Fruit fly (Drosophila melanogaster) whole organism, prepupa: Measurements from ENCODE around the gene tai.
A peak's percentile ranks its signal among the peaks of the same experiment; 100 is the strongest.

ENCODE experiments used
- Blimp-1 ChIP-seq: fragments of 200-800 bp; sonication (Bioruptor generic); optimal IDR thresholded peaks from 3 replicates; lab custom pipeline; 2017; ENCODE audit warnings: missing biosample characterization, missing genetic modification characterization, mild to moderate bottlenecking, moderate library complexity, missing genetic modification reagents
- CG10631 ChIP-seq: fragments of 200-800 bp; sonication (Bioruptor generic); optimal IDR thresholded peaks from 2 replicates; lab custom pipeline; 2016; ENCODE audit warnings: missing biosample characterization, missing genetic modification characterization
- CG10669 ChIP-seq: fragments of 200-800 bp; sonication (Bioruptor generic); optimal IDR thresholded peaks from 3 replicates; lab custom pipeline; 2018; ENCODE audit warnings: missing biosample characterization, mild to moderate bottlenecking, missing genetic modification characterization, moderate library complexity
- CG11294 ChIP-seq: fragments of 200-800 bp; sonication (Bioruptor generic); IDR thresholded peaks from 2 replicates; pipeline ENCODE4 v1.3.6; 2022; ENCODE audit warnings: missing biosample characterization, missing genetic modification characterization
- CG11902 ChIP-seq: fragments of 200-800 bp; sonication (Bioruptor generic); optimal IDR thresholded peaks from 3 replicates; lab custom pipeline; 2016; ENCODE audit warnings: missing biosample characterization, missing genetic modification characterization
- CG15336 ChIP-seq: fragments of 200-800 bp; sonication (Bioruptor generic); IDR thresholded peaks from 2 replicates; pipeline ENCODE4 v1.3.6; 2022; ENCODE audit warnings: missing biosample characterization, missing genetic modification characterization
- CG1621 ChIP-seq: fragments of 200-800 bp; sonication (Bioruptor generic); optimal IDR thresholded peaks from 3 replicates; lab custom pipeline; 2018; ENCODE audit warnings: missing biosample characterization, mild to moderate bottlenecking, missing genetic modification characterization
- CG16779 ChIP-seq: fragments of 200-800 bp; sonication (Bioruptor generic); optimal IDR thresholded peaks from 3 replicates; lab custom pipeline; 2017; ENCODE audit warnings: missing biosample characterization, mild to moderate bottlenecking, missing genetic modification characterization
- CG32006 ChIP-seq: fragments of 200-800 bp; sonication (Bioruptor generic); optimal IDR thresholded peaks from 3 replicates; lab custom pipeline; 2017; ENCODE audit warnings: missing biosample characterization, mild to moderate bottlenecking, missing genetic modification characterization
- CG34406 ChIP-seq: fragments of 200-800 bp; sonication (Bioruptor generic); optimal IDR thresholded peaks from 3 replicates; lab custom pipeline; 2016; ENCODE audit warnings: missing biosample characterization, missing genetic modification characterization
- CG3919 ChIP-seq: fragments of 200-800 bp; sonication (Bioruptor generic); optimal IDR thresholded peaks from 3 replicates; lab custom pipeline; 2016; ENCODE audit warnings: missing biosample characterization, missing genetic modification characterization
- CG6163 ChIP-seq: fragments of 200-800 bp; sonication (Bioruptor generic); IDR thresholded peaks from 3 replicates; pipeline ENCODE4 v1.3.6; 2022; ENCODE audit warnings: missing biosample characterization, missing genetic modification characterization
- CG6276 ChIP-seq: fragments of 200-800 bp; sonication (Bioruptor generic); optimal IDR thresholded peaks from 2 replicates; lab custom pipeline; 2017; ENCODE audit warnings: missing biosample characterization, mild to moderate bottlenecking, missing genetic modification characterization
- CG6792 ChIP-seq: fragments of 200-800 bp; sonication (Bioruptor generic); optimal IDR thresholded peaks from 3 replicates; lab custom pipeline; 2016; ENCODE audit warnings: missing biosample characterization, missing genetic modification characterization
- CG6854 ChIP-seq: fragments of 200-800 bp; sonication (Bioruptor generic); optimal IDR thresholded peaks from 2 replicates; lab custom pipeline; 2017; ENCODE audit warnings: missing biosample characterization, mild to moderate bottlenecking, missing genetic modification characterization
- CG7368 ChIP-seq: fragments of 200-800 bp; sonication (Bioruptor generic); optimal IDR thresholded peaks from 3 replicates; lab custom pipeline; 2016; ENCODE audit warnings: missing biosample characterization, missing genetic modification characterization
- CG8119 ChIP-seq: fragments of 200-800 bp; sonication (Bioruptor generic); IDR thresholded peaks from 3 replicates; pipeline ENCODE4 v1.3.6; 2022; ENCODE audit warnings: missing biosample characterization, missing genetic modification characterization
- CG8319 ChIP-seq: fragments of 200-800 bp; sonication (Bioruptor generic); optimal IDR thresholded peaks from 3 replicates; lab custom pipeline; 2016; ENCODE audit warnings: missing biosample characterization, missing genetic modification characterization
- CG8632 ChIP-seq: fragments of 200-800 bp; sonication (Bioruptor generic); optimal IDR thresholded peaks from 3 replicates; lab custom pipeline; 2016; ENCODE audit warnings: missing biosample characterization, missing genetic modification characterization
- CG9139 ChIP-seq: fragments of 200-800 bp; sonication (Bioruptor generic); optimal IDR thresholded peaks from 3 replicates; lab custom pipeline; 2017; ENCODE audit warnings: missing biosample characterization, mild to moderate bottlenecking, missing genetic modification characterization
- Eip75B ChIP-seq: fragments of 200-800 bp; sonication (Bioruptor generic); optimal IDR thresholded peaks from 3 replicates; lab custom pipeline; 2016; ENCODE audit warnings: missing biosample characterization, missing genetic modification characterization
- Eip78C ChIP-seq: fragments of 200-800 bp; sonication (Bioruptor generic); peaks from one replicate; lab custom pipeline; 2016; ENCODE audit warnings: missing biosample characterization, missing genetic modification characterization
- Ets21C ChIP-seq: fragments of 200-800 bp; sonication (Bioruptor generic); optimal IDR thresholded peaks from 3 replicates; lab custom pipeline; 2016; ENCODE audit warnings: missing biosample characterization, missing genetic modification characterization
- Ets96B ChIP-seq: fragments of 200-800 bp; optimal IDR thresholded peaks from 2 replicates; lab custom pipeline; 2019; ENCODE audit warnings: missing biosample characterization, mild to moderate bottlenecking, missing genetic modification characterization, moderate library complexity
- Gug ChIP-seq: fragments of 200-800 bp; sonication (Bioruptor generic); IDR thresholded peaks from 2 replicates; pipeline ENCODE4 v1.3.6; 2022; ENCODE audit warnings: missing biosample characterization, missing genetic modification characterization
- Hr38 ChIP-seq: sonication (Bioruptor generic); optimal IDR thresholded peaks from 2 replicates; lab custom pipeline; 2016; ENCODE audit warnings: missing biosample characterization, missing genetic modification characterization
- Hr39 ChIP-seq: fragments of 200-800 bp; sonication (Bioruptor generic); optimal IDR thresholded peaks from 2 replicates; lab custom pipeline; 2016; ENCODE audit warnings: missing biosample characterization, missing genetic modification characterization
- Hr4 ChIP-seq: fragments of 200-800 bp; sonication (Bioruptor generic); optimal IDR thresholded peaks from 3 replicates; lab custom pipeline; 2016; ENCODE audit warnings: missing biosample characterization, missing genetic modification characterization
- Lpt ChIP-seq: fragments of 200-800 bp; sonication (Bioruptor generic); optimal IDR thresholded peaks from 3 replicates; lab custom pipeline; 2016; ENCODE audit warnings: missing biosample characterization, missing genetic modification characterization
- Met ChIP-seq: fragments of 200-800 bp; sonication (Bioruptor generic); optimal IDR thresholded peaks from 3 replicates; lab custom pipeline; 2016; ENCODE audit warnings: missing biosample characterization, missing genetic modification characterization
- OdsH ChIP-seq: fragments of 200-800 bp; sonication (Bioruptor generic); optimal IDR thresholded peaks from 3 replicates; lab custom pipeline; 2016; ENCODE audit warnings: missing biosample characterization, missing genetic modification characterization
- Smox ChIP-seq: fragments of 200-800 bp; sonication (Bioruptor generic); optimal IDR thresholded peaks from 3 replicates; lab custom pipeline; 2016; ENCODE audit warnings: missing biosample characterization, missing genetic modification characterization
- Sox102F ChIP-seq: fragments of 200-800 bp; sonication (Bioruptor generic); optimal IDR thresholded peaks from 2 replicates; lab custom pipeline; 2016; ENCODE audit warnings: missing biosample characterization, mild to moderate bottlenecking, missing genetic modification characterization
- Sox14 ChIP-seq: fragments of 200-800 bp; sonication (Bioruptor generic); optimal IDR thresholded peaks from 3 replicates; lab custom pipeline; 2016; ENCODE audit warnings: missing biosample characterization, missing genetic modification characterization
- Sox15 ChIP-seq: fragments of 200-800 bp; sonication (Bioruptor generic); optimal IDR thresholded peaks from 3 replicates; lab custom pipeline; 2016; ENCODE audit warnings: missing biosample characterization, missing genetic modification characterization
- achi ChIP-seq: fragments of 200-800 bp; sonication (Bioruptor generic); optimal IDR thresholded peaks from 3 replicates; lab custom pipeline; 2016; ENCODE audit warnings: missing biosample characterization, missing genetic modification characterization
- acj6 ChIP-seq: fragments of 200-800 bp; sonication (Bioruptor generic); optimal IDR thresholded peaks from 3 replicates; lab custom pipeline; 2016; ENCODE audit warnings: missing biosample characterization, missing genetic modification characterization
- cyc ChIP-seq: fragments of 200-800 bp; sonication (Bioruptor generic); optimal IDR thresholded peaks from 3 replicates; lab custom pipeline; 2016; ENCODE audit warnings: missing biosample characterization, missing genetic modification characterization
- dac ChIP-seq: fragments of 200-800 bp; sonication (Bioruptor generic); optimal IDR thresholded peaks from 2 replicates; lab custom pipeline; 2017; ENCODE audit warnings: missing biosample characterization, mild to moderate bottlenecking, missing genetic modification characterization
- eg ChIP-seq: fragments of 200-800 bp; sonication (Bioruptor generic); IDR thresholded peaks from 3 replicates; pipeline ENCODE4 v1.3.6; 2022; ENCODE audit warnings: missing biosample characterization, missing genetic modification characterization
- esn ChIP-seq: fragments of 200-800 bp; sonication (Bioruptor generic); optimal IDR thresholded peaks from 2 replicates; lab custom pipeline; 2016; ENCODE audit warnings: missing biosample characterization, mild to moderate bottlenecking, missing genetic modification characterization, moderate library complexity
- fd59A ChIP-seq: fragments of 200-800 bp; sonication (Bioruptor generic); optimal IDR thresholded peaks from 2 replicates; lab custom pipeline; 2017; ENCODE audit warnings: missing biosample characterization, mild to moderate bottlenecking, missing genetic modification characterization, missing genetic modification reagents
- fkh ChIP-seq: fragments of 200-800 bp; sonication (Bioruptor generic); optimal IDR thresholded peaks from 3 replicates; lab custom pipeline; 2017; ENCODE audit warnings: missing biosample characterization, mild to moderate bottlenecking, missing genetic modification characterization, moderate library complexity
- lz ChIP-seq: fragments of 200-800 bp; sonication (Bioruptor generic); optimal IDR thresholded peaks from 3 replicates; lab custom pipeline; 2016; ENCODE audit warnings: missing biosample characterization, missing genetic modification characterization
- net ChIP-seq: fragments of 200-800 bp; sonication (Bioruptor generic); optimal IDR thresholded peaks from 3 replicates; lab custom pipeline; 2016; ENCODE audit warnings: missing biosample characterization, missing genetic modification characterization
- salr ChIP-seq, 2 experiments: fragments of 200-800 bp; sonication (Bioruptor generic); optimal IDR thresholded peaks; 3 replicates each; lab custom pipeline; 2016 to 2018; ENCODE audit warnings: missing biosample characterization in 2 of 2, missing genetic modification characterization in 2 of 2, mild to moderate bottlenecking in 1 of 2
- spab ChIP-seq: fragments of 200-800 bp; sonication (Bioruptor generic); optimal IDR thresholded peaks from 2 replicates; lab custom pipeline; 2017; ENCODE audit warnings: missing biosample characterization, mild to moderate bottlenecking, missing genetic modification characterization, missing genetic modification reagents
- ss ChIP-seq, 2 experiments: fragments of 200-800 bp; sonication (Bioruptor generic); optimal IDR thresholded peaks; 2 replicates in 1 of 2; 3 replicates in 1 of 2; lab custom pipeline; 2017 to 2018; ENCODE audit warnings: mild to moderate bottlenecking in 2 of 2, missing biosample characterization in 2 of 2, missing genetic modification characterization in 2 of 2, moderate library complexity in 1 of 2
- svp ChIP-seq: fragments of 200-800 bp; sonication (Bioruptor generic); peaks from one replicate; lab custom pipeline; 2016; ENCODE audit warnings: missing biosample characterization, missing genetic modification characterization
- topi ChIP-seq: fragments of 200-800 bp; sonication (Bioruptor generic); optimal IDR thresholded peaks from 3 replicates; lab custom pipeline; 2016; ENCODE audit warnings: missing biosample characterization, missing genetic modification characterization
- vri ChIP-seq: fragments of 200-800 bp; sonication (Bioruptor generic); optimal IDR thresholded peaks from 3 replicates; lab custom pipeline; 2016; ENCODE audit warnings: missing biosample characterization, mild to moderate bottlenecking, missing genetic modification characterization

The tai gene

DNA sequence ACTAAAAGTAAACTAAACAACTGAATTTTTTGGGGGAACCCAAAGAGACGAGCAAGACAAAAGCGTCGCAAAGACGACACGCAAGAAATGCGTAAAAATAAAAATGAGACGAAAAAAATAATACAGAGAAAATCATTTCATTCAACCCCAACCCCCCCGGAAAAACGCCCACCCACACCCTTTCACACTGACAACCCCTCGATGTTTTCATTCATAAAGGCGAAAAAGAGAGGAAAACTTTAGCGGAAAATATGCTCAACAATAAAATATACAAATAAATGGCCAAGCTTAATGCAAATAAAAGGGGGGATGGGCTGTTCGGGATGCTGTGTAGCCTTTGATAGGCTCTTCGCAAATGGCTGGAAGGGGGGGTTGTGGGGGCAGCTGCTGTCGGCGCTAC lies 35.6 kb upstream of the tai start:
- TF ChIP-seq Eip78C (GFP tag; lab: Kevin White, UChicago) (no peak), fkh (GFP tag; lab: Kevin White, UChicago) (peak; percentile 8)

- peak; percentile 72 for TF ChIP-seq Ets96B (tag; lab: Kevin White, UChicago)
- TF ChIP-seq lz, result peak; percentile 33
- peak; percentile 34 for TF ChIP-seq CG1621 (tag; lab: Kevin White, UChicago)
- peak; percentile 63 for TF ChIP-seq esn (GFP tag; lab: Kevin White, UChicago)
- peak; percentile 24 for TF ChIP-seq svp
- TF ChIP-seq achi (GFP tag; lab: Kevin White, UChicago), result peak; percentile 71
- peak; percentile 40 for TF ChIP-seq CG16779 (tag; lab: Kevin White, UChicago)
- peak; percentile 38 for TF ChIP-seq Gug (GFP tag; lab: Robert Waterston, UW)
- peak; percentile 60 for TF ChIP-seq spab (GFP tag; lab: Kevin White, UChicago)
- TF ChIP-seq net (GFP tag; lab: Kevin White, UChicago), result peak; percentile 55
- peak; percentile 69 for TF ChIP-seq CG32006 (GFP tag; lab: Kevin White, UChicago)
- peak; percentile 72 for TF ChIP-seq CG10631 (GFP tag; lab: Kevin White, UChicago)
- peak; percentile 55 for TF ChIP-seq CG10669 (GFP tag; lab: Kevin White, UChicago)
- TF ChIP-seq Smox, result peak; percentile 45
- peak; percentile 12 for TF ChIP-seq Sox14 (GFP tag; lab: Kevin White, UChicago)
- no peak for TF ChIP-seq dac (GFP tag; lab: Kevin White, UChicago)
- peak; percentile 63 for TF ChIP-seq acj6 (GFP tag; lab: Kevin White, UChicago)
- TF ChIP-seq Sox102F (GFP tag; lab: Kevin White, UChicago), result peak; percentile 36
- no peak for TF ChIP-seq fkh (GFP tag; lab: Kevin White, UChicago)
- TF ChIP-seq Hr4 (GFP tag; lab: Kevin White, UChicago), result peak; percentile 36
- TF ChIP-seq cyc (GFP tag; lab: Kevin White, UChicago), result peak; percentile 13
- peak; percentile 22 for TF ChIP-seq Lpt
- TF ChIP-seq topi (GFP tag; lab: Kevin White, UChicago), result peak; percentile 27
- no peak for TF ChIP-seq CG11902 (GFP tag; lab: Kevin White, UChicago)
- peak; percentile 49 for TF ChIP-seq CG7368 (GFP tag; lab: Kevin White, UChicago)
- no peak for TF ChIP-seq Ets21C (GFP tag; lab: Kevin White, UChicago)
- TF ChIP-seq CG8632 (GFP tag; lab: Kevin White, UChicago), result peak; percentile 24
- peak; percentile 48 for TF ChIP-seq CG9139 (GFP tag; lab: Kevin White, UChicago)
- peak; percentile 18 for TF ChIP-seq Eip75B (GFP tag; lab: Kevin White, UChicago)
- TF ChIP-seq Eip78C (GFP tag; lab: Kevin White, UChicago), result peak; percentile 91
- peak; percentile 68 for TF ChIP-seq CG8119 (GFP tag; lab: Robert Waterston, UW)
- TF ChIP-seq eg (GFP tag; lab: Robert Waterston, UW), result peak; percentile 75
- peak; percentile 70 for TF ChIP-seq OdsH
- TF ChIP-seq Met, result peak; percentile 51
- TF ChIP-seq Hr38 (GFP tag; lab: Kevin White, UChicago), result no peak
- peak; percentile 82 for TF ChIP-seq CG15336 (GFP tag; lab: Robert Waterston, UW)
- TF ChIP-seq fd59A, result peak; percentile 15
- no peak for TF ChIP-seq CG11294 (GFP tag; lab: Robert Waterston, UW)
- peak in 1 of 2 experiments; percentile 48 for TF ChIP-seq salr (GFP tag; optimal IDR thresholded peaks at IDR 0.05; lab: Kevin White, UChicago)
- no peak for TF ChIP-seq vri
- peak; percentile 27 for TF ChIP-seq CG8319 (GFP tag; lab: Kevin White, UChicago)
- TF ChIP-seq Hr39 (GFP tag; lab: Kevin White, UChicago), result no peak
- TF ChIP-seq CG6792 (GFP tag; lab: Kevin White, UChicago), result peak; percentile 48
- no peak for TF ChIP-seq CG6854 (GFP tag; lab: Kevin White, UChicago)
- TF ChIP-seq Sox15 (GFP tag; lab: Kevin White, UChicago), result no peak
- TF ChIP-seq CG34406 (GFP tag; lab: Kevin White, UChicago), result peak; percentile 66
- peak; percentile 57 to 62 for TF ChIP-seq ss (GFP tag; optimal IDR thresholded peaks at IDR 0.05; lab: Kevin White, UChicago)
- peak; percentile 72; the same call in 2 of the 3 replicates for TF ChIP-seq CG6163 (GFP tag; lab: Robert Waterston, UW)
- no peak for TF ChIP-seq Blimp-1 (GFP tag; lab: Kevin White, UChicago)
- peak; percentile 38 for TF ChIP-seq CG6276 (GFP tag; lab: Kevin White, UChicago)
- peak; percentile 71 for TF ChIP-seq CG3919
These were observed 33.4 kb upstream of the tai start for dm6 chr2L:9133169-9133568.
